Worm (Caenorhabditis elegans) whole organism, L4 larva: Measurements from ENCODE around the gene fbxb-90.

Source experiments
- F49E8.2 ChIP-seq: sonication (generic microtip); optimal IDR thresholded peaks from 2 replicates; lab custom pipeline; 2016; ENCODE audit warnings: missing compliant biosample characterization, mild to moderate bottlenecking, missing genetic modification characterization, borderline replicate concordance
- T20F7.1 ChIP-seq: fragments of 200-800 bp; sonication (Bioruptor generic); optimal IDR thresholded peaks from 2 replicates; lab custom pipeline; 2018; ENCODE audit warnings: mild to moderate bottlenecking, missing genetic modification characterization, missing compliant biosample characterization
- ama-1 ChIP-seq: fragments of 150-350 bp; optimal IDR thresholded peaks from 2 replicates; lab custom pipeline; 2014; ENCODE audit warnings: inconsistent platforms, mixed read lengths
- ces-1 ChIP-seq: fragments of 150-350 bp; sonication (generic microtip); optimal IDR thresholded peaks from 4 replicates; lab custom pipeline; 2014; ENCODE audit warnings: missing biosample characterization, missing genetic modification reagents, missing genetic modification characterization
- daf-8 ChIP-seq: fragments of 200-800 bp; sonication (Bioruptor generic); IDR thresholded peaks from 2 replicates; pipeline ENCODE4 v1.3.6; 2022; ENCODE audit warnings: missing genetic modification characterization, missing compliant biosample characterization
- dmd-9 ChIP-seq: fragments of 200-800 bp; sonication (Bioruptor generic); IDR thresholded peaks from 2 replicates; pipeline ENCODE4 v1.3.6; 2022; ENCODE audit warnings: missing genetic modification reagents, missing genetic modification characterization, missing compliant biosample characterization
- nhr-11 ChIP-seq: fragments of 150-350 bp; optimal IDR thresholded peaks from 2 replicates; lab custom pipeline; 2014; ENCODE audit warnings: missing biosample characterization, missing genetic modification characterization
- nhr-237 ChIP-seq: sonication (generic microtip); optimal IDR thresholded peaks from 2 replicates; lab custom pipeline; 2017; ENCODE audit warnings: missing biosample characterization, missing genetic modification characterization
- nhr-28 ChIP-seq: fragments of 150-350 bp; optimal IDR thresholded peaks from 2 replicates; lab custom pipeline; 2014; ENCODE audit warnings: missing biosample characterization, missing genetic modification characterization
- pha-4 ChIP-seq, 2 experiments: fragments of 150-350 bp in 1 of 2; fragments of 200-800 bp in 1 of 2; sonication (Bioruptor generic) in 1 of 2; IDR thresholded peaks in 1 of 2; optimal IDR thresholded peaks in 1 of 2; 2 replicates each; pipeline versions ENCODE4 v1.3.6 to Lab custom; 2014 to 2022; ENCODE audit warnings: missing genetic modification characterization in 2 of 2, missing genetic modification reagents in 2 of 2, missing biosample characterization in 1 of 2, missing compliant biosample characterization in 1 of 2
- pqm-1 ChIP-seq: sonication (generic microtip); optimal IDR thresholded peaks from 2 replicates; lab custom pipeline; 2017; ENCODE audit warnings: missing biosample characterization, missing genetic modification characterization
- skn-1 ChIP-seq: fragments of 150-350 bp; optimal IDR thresholded peaks from 2 replicates; lab custom pipeline; 2014; ENCODE audit warnings: missing biosample characterization, missing genetic modification characterization
- unc-39 ChIP-seq: sonication (generic microtip); optimal IDR thresholded peaks from 2 replicates; lab custom pipeline; 2017; ENCODE audit warnings: missing biosample characterization, missing genetic modification characterization

DNA sequence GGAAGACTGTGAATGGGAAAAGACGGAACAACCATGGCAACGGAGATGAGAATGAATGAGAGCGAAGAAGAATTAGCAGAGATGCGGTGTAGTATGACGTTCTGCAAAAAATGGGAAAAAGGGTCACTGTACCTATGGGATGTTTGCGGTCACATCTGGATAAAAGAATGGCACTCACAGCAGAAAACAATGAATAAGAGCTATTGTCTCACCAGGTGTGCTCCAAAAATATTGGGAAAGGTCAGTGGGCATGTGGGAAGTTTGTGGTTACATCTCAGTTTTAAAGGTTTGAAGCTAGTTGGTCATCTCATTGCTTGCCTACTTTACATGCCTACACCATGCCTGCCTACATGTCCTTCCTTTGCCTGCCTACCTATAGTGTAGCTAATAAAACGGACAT, 2.1 kb upstream of the fbxb-90 start, which contains the start of gene fbxb-91:
- TF ChIP-seq nhr-28 (tag; lab: Kevin White, UChicago) (no peak), dmd-9 (no peak), nhr-237 (tag; lab: Kevin White, UChicago) (no peak), unc-39 (tag; lab: Kevin White, UChicago) (no peak), daf-8 (no peak), ces-1 (no peak), pqm-1 (tag; lab: Kevin White, UChicago) (no peak), ama-1 (lab: Kevin White, UChicago) (no peak), pha-4 (GFP tag; IDR thresholded peaks at IDR 0.05; lab: Robert Waterston, UW) (no peak), pha-4 (tag; optimal IDR thresholded peaks at IDR 0.05; lab: Kevin White, UChicago) (no peak), F49E8.2 (no peak), skn-1 (tag; lab: Kevin White, UChicago) (no peak), nhr-11 (tag; lab: Kevin White, UChicago) (no peak), T20F7.1 (GFP tag; lab: Kevin White, UChicago) (no peak)
